Worm (Caenorhabditis elegans) whole organism, L3 larva: Measurements from ENCODE around the gene nmur-1.

Experiments used
- ceh-28 ChIP-seq: fragments of 150-350 bp; optimal IDR thresholded peaks from 2 replicates; lab custom pipeline; 2014; ENCODE audit warnings: missing biosample characterization, missing genetic modification reagents, missing genetic modification characterization
- egl-27 ChIP-seq: sonication (generic microtip); optimal IDR thresholded peaks from 4 replicates; lab custom pipeline; 2017; ENCODE audit warnings: missing biosample characterization, missing genetic modification reagents, missing genetic modification characterization
- fkh-10 ChIP-seq: sonication (generic microtip); optimal IDR thresholded peaks from 2 replicates; lab custom pipeline; 2017; ENCODE audit warnings: missing biosample characterization, missing genetic modification reagents, missing genetic modification characterization
- fkh-2 ChIP-seq: fragments of 150-350 bp; optimal IDR thresholded peaks from 2 replicates; lab custom pipeline; 2014; ENCODE audit warnings: missing biosample characterization, missing genetic modification reagents, missing genetic modification characterization
- lin-15B ChIP-seq: fragments of 150-350 bp; optimal IDR thresholded peaks from 2 replicates; lab custom pipeline; 2014; ENCODE audit warnings: missing biosample characterization, missing genetic modification characterization
- mdl-1 ChIP-seq: fragments of 150-350 bp; optimal IDR thresholded peaks from 2 replicates; lab custom pipeline; 2014; ENCODE audit warnings: missing biosample characterization, missing genetic modification characterization
- nhr-23 ChIP-seq: fragments of 150-350 bp; optimal IDR thresholded peaks from 2 replicates; lab custom pipeline; 2014; ENCODE audit warnings: missing biosample characterization, missing genetic modification reagents, missing genetic modification characterization

ce11 chrX:9021645-9022044 lies 40.9 kb downstream of the nmur-1 start, which contains the start of gene T25B6.5:
- TF ChIP-seq ceh-28 (tag; lab: Kevin White, UChicago) = no peak
- no peak for TF ChIP-seq lin-15B (tag; lab: Kevin White, UChicago)
- TF ChIP-seq fkh-10 (GFP tag; lab: Kevin White, UChicago) = no peak
- no peak for TF ChIP-seq fkh-2 (tag; lab: Kevin White, UChicago)
- TF ChIP-seq mdl-1 (tag; lab: Kevin White, UChicago) = no peak
- TF ChIP-seq egl-27 (tag; lab: Kevin White, UChicago) = no peak
- no peak for TF ChIP-seq nhr-23
